Fruit fly (Drosophila melanogaster): ENCODE data around the gene CG32191.

The CG32191 gene

dm6 chr3L:17842892-17843703, 34.2 kb upstream of the CG32191 start, which contains the start of gene CG5567 (continued):
- TF ChIP-seq CG4328 (GFP tag; optimal IDR thresholded peaks at IDR 0.05) (no peak), Xrp1 (GFP tag; IDR thresholded peaks at IDR 0.05) (peak; percentile 26; the same call in 1 of the 2 replicates), CG2116 (GFP tag; optimal IDR thresholded peaks at IDR 0.05) (peak; percentile 2), Sin3A (optimal IDR thresholded peaks at IDR 0.05) (no peak), lilli (GFP tag; optimal IDR thresholded peaks at IDR 0.05) (peak; percentile 54), CG10274 (GFP tag; optimal IDR thresholded peaks at IDR 0.05) (no peak), Mad (GFP tag; optimal IDR thresholded peaks at IDR 0.05) (no peak), scrt (GFP tag; optimal IDR thresholded peaks at IDR 0.05) (peak; percentile 85), CG16813 (GFP tag; IDR thresholded peaks at IDR 0.05; ENCODE audit: partially characterized antibody) (no peak), CG6791 (GFP tag; IDR thresholded peaks at IDR 0.05; ENCODE audit: partially characterized antibody) (peak; percentile 33; the same call in 1 of the 3 replicates), Atf3 (GFP tag; optimal IDR thresholded peaks at IDR 0.05) (no peak), CG18262 (tag; optimal IDR thresholded peaks at IDR 0.05) (no peak), gfzf (GFP tag; optimal IDR thresholded peaks at IDR 0.05) (no peak), CG2202 (tag; optimal IDR thresholded peaks at IDR 0.05) (no peak), unc-4 (GFP tag; IDR thresholded peaks at IDR 0.05; ENCODE audit: partially characterized antibody) (0 out of 2 replicates have a peak, but pooled peaks have one; percentile 21), sd (tag; optimal IDR thresholded peaks at IDR 0.05) (peak; percentile 75), usp (GFP tag; optimal IDR thresholded peaks at IDR 0.05) (no peak), ssp (GFP tag; IDR thresholded peaks at IDR 0.05) (no peak)

DNA sequence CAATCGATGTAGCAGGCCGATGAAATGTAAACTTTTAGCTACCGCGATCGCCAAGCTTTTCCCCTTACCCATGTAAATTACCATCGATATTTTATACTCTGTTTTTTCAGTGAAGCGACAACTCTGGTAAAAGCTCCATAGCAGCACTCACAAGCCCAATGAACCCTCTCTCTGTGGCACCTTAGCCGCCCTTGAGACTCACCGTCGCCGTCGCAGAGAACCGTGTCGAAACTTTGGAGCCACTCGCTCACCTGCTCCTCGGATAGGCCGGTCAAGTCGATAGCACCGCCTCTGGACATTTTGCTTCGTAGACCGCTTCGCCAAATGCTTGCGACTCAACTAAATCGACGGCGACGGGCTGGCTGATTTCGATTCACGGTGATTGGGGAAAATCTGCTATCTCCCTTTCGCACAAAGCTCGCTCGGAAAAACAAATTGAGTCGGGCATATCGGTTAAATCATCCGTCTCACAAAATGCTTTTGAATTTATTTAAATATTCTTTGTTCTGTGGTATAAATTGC, 32.2 kb upstream of the CG32191 start, which contains the start of gene CG5577:
TSS of gene CG5577 (minus strand) at position 343 of the 522 bp plus-strand sequence.
- TF ChIP-seq D (optimal IDR thresholded peaks at IDR 0.05) (no peak), D (GFP tag; optimal IDR thresholded peaks at IDR 0.05) (no peak), tup (GFP tag; optimal IDR thresholded peaks at IDR 0.05) (no peak), tap (tag; optimal IDR thresholded peaks at IDR 0.05) (no peak), cwo (GFP tag; optimal IDR thresholded peaks at IDR 0.05) (peak; percentile 40), stc (GFP tag; IDR thresholded peaks at IDR 0.05) (peak; percentile 42; the same call in 1 of the 2 replicates), otp (GFP tag; IDR thresholded peaks at IDR 0.05) (0 out of 3 replicates have a peak, but pooled peaks have one; percentile 27), CG42726 (GFP tag; IDR thresholded peaks at IDR 0.05; ENCODE audit: partially characterized antibody) (peak; percentile 39; the same call in 1 of the 2 replicates), CG34376 (GFP tag; optimal IDR thresholded peaks at IDR 0.05) (peak; percentile 91), ase (GFP tag; IDR thresholded peaks at IDR 0.05) (peak; percentile 39; the same call in 1 of the 3 replicates), Nf-YC (tag; optimal IDR thresholded peaks at IDR 0.05) (peak; percentile 90), CG34422 (GFP tag; IDR thresholded peaks at IDR 0.05) (peak; percentile 41; the same call in 1 of the 3 replicates), Dbx (GFP tag; IDR thresholded peaks at IDR 0.05) (peak; percentile 62; the same call in 1 of the 3 replicates), tgo (GFP tag; IDR thresholded peaks at IDR 0.05) (no peak), aop (GFP tag; IDR thresholded peaks at IDR 0.05) (no peak), CG8944 (GFP tag; optimal IDR thresholded peaks at IDR 0.05) (no peak), Ets65A (GFP tag) (no peak), Sox100B (GFP tag; optimal IDR thresholded peaks at IDR 0.05) (no peak), Dref (GFP tag; IDR thresholded peaks at IDR 0.05) (peak; percentile 57), Eip74EF (GFP tag; optimal IDR thresholded peaks at IDR 0.05) (no peak), unc-4 (GFP tag; IDR thresholded peaks at IDR 0.05; ENCODE audit: partially characterized antibody) (peak; percentile 75), pfk (GFP tag; optimal IDR thresholded peaks at IDR 0.05) (no peak), Fer3 (tag; optimal IDR thresholded peaks at IDR 0.05) (peak; percentile 15), Sox102F (GFP tag; optimal IDR thresholded peaks at IDR 0.05) (no peak), CG6175 (GFP tag; IDR thresholded peaks at IDR 0.05) (peak; percentile 97), CG8281 (tag; optimal IDR thresholded peaks at IDR 0.05) (no peak), hb (GFP tag; IDR thresholded peaks at IDR 0.05; ENCODE audit: partially characterized antibody) (no peak), crp (GFP tag; optimal IDR thresholded peaks at IDR 0.05) (no peak), CG13296 (GFP tag; optimal IDR thresholded peaks at IDR 0.05) (peak; percentile 55), CG11093 (GFP tag; IDR thresholded peaks at IDR 0.05) (no peak), D19A (tag; optimal IDR thresholded peaks at IDR 0.05) (peak; percentile 69)

All from whole organism, embryonic.